Fruit fly (Drosophila melanogaster) whole organism, embryonic: ENCODE data around the gene Cln7.

Experiments
- Aef1 ChIP-seq: fragments of 200-800 bp; sonication (Bioruptor generic); IDR thresholded peaks from 3 replicates; pipeline ENCODE4 v1.3.6; 2022; ENCODE audit warnings: missing biosample characterization, missing genetic modification characterization
- CG10267 ChIP-seq: fragments of 200-800 bp; sonication (Bioruptor generic); optimal IDR thresholded peaks from 2 replicates; lab custom pipeline; 2018; ENCODE audit warnings: missing biosample characterization, mild to moderate bottlenecking, missing genetic modification characterization, moderate library complexity
- CG10959 ChIP-seq: fragments of 200-800 bp; sonication (Bioruptor generic); IDR thresholded peaks from 2 replicates; pipeline ENCODE4 v1.3.6; 2022; ENCODE audit warnings: missing biosample characterization, missing genetic modification characterization
- CG11695 ChIP-seq: fragments of 200-800 bp; sonication (Bioruptor generic); IDR thresholded peaks from 3 replicates; pipeline ENCODE4 v1.3.6; 2022; ENCODE audit warnings: missing biosample characterization, missing genetic modification characterization
- CG1233 ChIP-seq: fragments of 200-800 bp; sonication (Bioruptor generic); optimal IDR thresholded peaks from 4 replicates; lab custom pipeline; 2018; ENCODE audit warnings: missing biosample characterization, mild to moderate bottlenecking, missing genetic modification characterization
- CG12659 ChIP-seq: fragments of 200-800 bp; sonication (Bioruptor generic); optimal IDR thresholded peaks from 3 replicates; lab custom pipeline; 2017; ENCODE audit warnings: mild to moderate bottlenecking, missing biosample characterization, missing genetic modification reagents, missing genetic modification characterization
- CG15269 ChIP-seq: fragments of 200-800 bp; sonication (Bioruptor generic); optimal IDR thresholded peaks from 2 replicates; lab custom pipeline; 2018; ENCODE audit warnings: missing biosample characterization, mild to moderate bottlenecking, missing genetic modification characterization, moderate library complexity
- CG1529 ChIP-seq: fragments of 200-800 bp; sonication (Bioruptor generic); optimal IDR thresholded peaks from 3 replicates; lab custom pipeline; 2018; ENCODE audit warnings: missing biosample characterization, missing genetic modification characterization
- CG17612 ChIP-seq: fragments of 200-800 bp; sonication (Bioruptor generic); IDR thresholded peaks from 2 replicates; pipeline ENCODE4 v1.3.6; 2022; ENCODE audit warnings: missing biosample characterization, missing genetic modification characterization
- CG2199 ChIP-seq: fragments of 200-800 bp; sonication (Bioruptor generic); IDR thresholded peaks from 3 replicates; pipeline ENCODE4 v1.3.6; 2022; ENCODE audit warnings: missing biosample characterization, missing genetic modification characterization
- CG2889 ChIP-seq: fragments of 200-800 bp; sonication (Bioruptor generic); IDR thresholded peaks from 3 replicates; pipeline ENCODE4 v1.3.6; 2022; ENCODE audit warnings: missing biosample characterization, missing genetic modification characterization
- CG3281 ChIP-seq: fragments of 200-800 bp; sonication (Bioruptor generic); optimal IDR thresholded peaks from 3 replicates; lab custom pipeline; 2017; ENCODE audit warnings: missing biosample characterization, mild to moderate bottlenecking, missing genetic modification characterization
- CG6272 ChIP-seq: fragments of 200-800 bp; sonication (Bioruptor generic); IDR thresholded peaks from 2 replicates; pipeline ENCODE4 v1.3.6; 2022; ENCODE audit warnings: missing biosample characterization, missing genetic modification characterization
- CG7372 ChIP-seq: fragments of 200-800 bp; sonication (Bioruptor generic); IDR thresholded peaks from 2 replicates; pipeline ENCODE4 v1.3.6; 2022; ENCODE audit warnings: missing biosample characterization, missing genetic modification characterization
- CTCF ChIP-seq: fragments of 200-800 bp; sonication (Bioruptor generic); optimal IDR thresholded peaks from 2 replicates; lab custom pipeline; 2017; ENCODE audit warnings: missing biosample characterization, mild to moderate bottlenecking, missing genetic modification characterization, moderate library complexity
- Dek ChIP-seq: fragments of 200-800 bp; sonication (Bioruptor generic); optimal IDR thresholded peaks from 3 replicates; lab custom pipeline; 2019; ENCODE audit warnings: missing biosample characterization, mild to moderate bottlenecking, missing genetic modification characterization, moderate library complexity
- Fer1 ChIP-seq: fragments of 200-800 bp; sonication (Bioruptor generic); optimal IDR thresholded peaks from 2 replicates; lab custom pipeline; 2017; ENCODE audit warnings: missing biosample characterization, mild to moderate bottlenecking, missing genetic modification characterization
- Fer2 ChIP-seq: fragments of 200-800 bp; sonication (Bioruptor generic); optimal IDR thresholded peaks from 2 replicates; lab custom pipeline; 2018; ENCODE audit warnings: missing biosample characterization, mild to moderate bottlenecking, missing genetic modification characterization, moderate library complexity
- HmgD ChIP-seq: fragments of 200-800 bp; sonication (Bioruptor generic); optimal IDR thresholded peaks from 3 replicates; lab custom pipeline; 2016; ENCODE audit warnings: missing biosample characterization, missing genetic modification characterization
- Mes4 ChIP-seq: fragments of 200-800 bp; sonication (Bioruptor generic); optimal IDR thresholded peaks from 2 replicates; lab custom pipeline; 2016; ENCODE audit warnings: missing biosample characterization, missing genetic modification characterization
- NC2β ChIP-seq: fragments of 200-800 bp; sonication (Bioruptor generic); optimal IDR thresholded peaks from 2 replicates; lab custom pipeline; 2016; ENCODE audit warnings: missing biosample characterization, missing genetic modification characterization
- Nf-YB ChIP-seq: fragments of 200-800 bp; sonication (Bioruptor generic); optimal IDR thresholded peaks from 3 replicates; lab custom pipeline; 2019; ENCODE audit warnings: missing biosample characterization, mild to moderate bottlenecking, missing genetic modification characterization, moderate library complexity
- Pdp1 ChIP-seq, 2 experiments: fragments of 200-800 bp; sonication (Bioruptor generic); optimal IDR thresholded peaks; 3 replicates each; lab custom pipeline; 2016; ENCODE audit warnings: missing biosample characterization in 2 of 2, missing genetic modification characterization in 2 of 2, mild to moderate bottlenecking in 1 of 2, moderate library complexity in 1 of 2
- Trl ChIP-seq, 3 experiments: fragments of >200 bp in 2 of 3; fragments of 200-800 bp in 1 of 3; sonication (Bioruptor generic) in 1 of 3; optimal IDR thresholded peaks; 2 replicates in 1 of 3; 3 replicates in 2 of 3; lab custom pipeline; 2016 to 2017; ENCODE audit warnings: missing biosample characterization in 1 of 3, missing genetic modification characterization in 1 of 3
- YL-1 ChIP-seq: fragments of 200-800 bp; sonication (Bioruptor generic); optimal IDR thresholded peaks from 3 replicates; lab custom pipeline; 2017; ENCODE audit warnings: missing biosample characterization, mild to moderate bottlenecking, missing genetic modification characterization
- ato ChIP-seq: fragments of 200-800 bp; sonication (Bioruptor generic); IDR thresholded peaks from 2 replicates; pipeline ENCODE4 v1.3.6; 2022; ENCODE audit warnings: missing biosample characterization, missing genetic modification characterization; ENCODE audit not compliant: partially characterized antibody
- cg ChIP-seq: fragments of 200-800 bp; sonication (Bioruptor generic); optimal IDR thresholded peaks from 3 replicates; lab custom pipeline; 2019; ENCODE audit warnings: missing biosample characterization, mild to moderate bottlenecking, missing genetic modification characterization, moderate library complexity
- chn ChIP-seq: fragments of 200-800 bp; sonication (Bioruptor generic); optimal IDR thresholded peaks from 2 replicates; lab custom pipeline; 2016; ENCODE audit warnings: missing biosample characterization, missing genetic modification characterization
- dati ChIP-seq: fragments of 200-800 bp; sonication (Bioruptor generic); IDR thresholded peaks from 2 replicates; pipeline ENCODE4 v1.3.6; 2022; ENCODE audit warnings: missing biosample characterization, missing genetic modification characterization
- dysf ChIP-seq: fragments of 200-800 bp; sonication (Bioruptor generic); IDR thresholded peaks from 3 replicates; pipeline ENCODE4 v1.3.6; 2022; ENCODE audit warnings: missing biosample characterization, missing genetic modification characterization
- emc ChIP-seq: fragments of 200-800 bp; sonication (Bioruptor generic); optimal IDR thresholded peaks from 2 replicates; lab custom pipeline; 2016; ENCODE audit warnings: missing biosample characterization, missing genetic modification characterization
- ems ChIP-seq: fragments of 200-800 bp; sonication (Bioruptor generic); optimal IDR thresholded peaks from 3 replicates; lab custom pipeline; 2016; ENCODE audit warnings: missing biosample characterization, missing genetic modification characterization
- eve ChIP-seq, 2 experiments: fragments of >200 bp; optimal IDR thresholded peaks; 2 replicates each; lab custom pipeline; 2017; ENCODE audit warnings: missing biosample characterization in 2 of 2, missing genetic modification characterization in 2 of 2
- fd3F ChIP-seq: fragments of 200-800 bp; sonication (Bioruptor generic); optimal IDR thresholded peaks from 2 replicates; lab custom pipeline; 2018; ENCODE audit warnings: missing biosample characterization, mild to moderate bottlenecking, missing genetic modification characterization, moderate library complexity
- fd64A ChIP-seq: fragments of 200-800 bp; sonication (Bioruptor generic); optimal IDR thresholded peaks from 3 replicates; lab custom pipeline; 2018; ENCODE audit warnings: missing biosample characterization, mild to moderate bottlenecking, missing genetic modification characterization
- gce ChIP-seq: fragments of 200-800 bp; sonication (Bioruptor generic); IDR thresholded peaks from 3 replicates; pipeline ENCODE4 v1.3.6; 2022; ENCODE audit warnings: missing biosample characterization, missing genetic modification characterization
- gsb ChIP-seq: fragments of 200-800 bp; sonication (Bioruptor generic); IDR thresholded peaks from 2 replicates; pipeline ENCODE4 v1.3.6; 2022; ENCODE audit warnings: missing biosample characterization, missing genetic modification characterization
- gt ChIP-seq: fragments of 200-800 bp; sonication (Bioruptor generic); IDR thresholded peaks from 2 replicates; pipeline ENCODE4 v1.3.6; 2022; ENCODE audit warnings: missing biosample characterization, missing genetic modification characterization
- ken ChIP-seq: fragments of 200-800 bp; sonication (Bioruptor generic); IDR thresholded peaks from 3 replicates; pipeline ENCODE4 v1.3.6; 2022; ENCODE audit warnings: missing biosample characterization, missing genetic modification characterization
- nerfin-2 ChIP-seq: fragments of 200-800 bp; sonication (Bioruptor generic); IDR thresholded peaks from 2 replicates; pipeline ENCODE4 v1.3.6; 2022; ENCODE audit warnings: missing biosample characterization, missing genetic modification characterization; ENCODE audit not compliant: partially characterized antibody
- p53 ChIP-seq: fragments of 200-800 bp; sonication (Bioruptor generic); optimal IDR thresholded peaks from 2 replicates; lab custom pipeline; 2016; ENCODE audit warnings: missing biosample characterization, missing genetic modification characterization
- pan ChIP-seq, 4 experiments: fragments of >200 bp in 3 of 4; fragments of 200-800 bp in 1 of 4; sonication (Bioruptor generic) in 1 of 4; optimal IDR thresholded peaks in 3 of 4; IDR thresholded peaks in 1 of 4; 2 replicates each; pipeline versions ENCODE4 v1.3.6 to Lab custom; 2017 to 2022; ENCODE audit warnings: missing biosample characterization in 2 of 4, missing genetic modification characterization in 2 of 4, mixed read lengths in 1 of 4
- peb ChIP-seq: fragments of 200-800 bp; sonication (Bioruptor generic); IDR thresholded peaks from 2 replicates; pipeline ENCODE4 v1.3.6; 2022; ENCODE audit warnings: missing biosample characterization, missing genetic modification characterization
- ranshi ChIP-seq: fragments of 200-800 bp; sonication (Bioruptor generic); IDR thresholded peaks from 2 replicates; pipeline ENCODE4 v1.3.6; 2022; ENCODE audit warnings: missing biosample characterization, missing genetic modification characterization
- rib ChIP-seq: fragments of 200-800 bp; sonication (Bioruptor generic); IDR thresholded peaks from 2 replicates; pipeline ENCODE4 v1.3.6; 2022; ENCODE audit warnings: missing biosample characterization, missing genetic modification characterization
- schlank ChIP-seq: fragments of 200-800 bp; sonication (Bioruptor generic); optimal IDR thresholded peaks from 2 replicates; lab custom pipeline; 2018; ENCODE audit warnings: missing biosample characterization, mild to moderate bottlenecking, missing genetic modification characterization
- sim ChIP-seq: fragments of 200-800 bp; sonication (Bioruptor generic); IDR thresholded peaks from 2 replicates; pipeline ENCODE4 v1.3.6; 2022; ENCODE audit warnings: missing biosample characterization, missing genetic modification characterization
- trh ChIP-seq: fragments of 200-800 bp; sonication (Bioruptor generic); optimal IDR thresholded peaks from 2 replicates; lab custom pipeline; 2016; ENCODE audit warnings: missing biosample characterization, missing genetic modification characterization
- twi ChIP-seq: fragments of 200-800 bp; optimal IDR thresholded peaks from 2 replicates; lab custom pipeline; 2019; ENCODE audit warnings: missing biosample characterization, mild to moderate bottlenecking, missing genetic modification characterization, moderate library complexity
- vfl ChIP-seq: fragments of 200-800 bp; sonication (Bioruptor generic); optimal IDR thresholded peaks from 2 replicates; lab custom pipeline; 2016; ENCODE audit warnings: missing biosample characterization, missing genetic modification characterization
- zen2 ChIP-seq: fragments of 200-800 bp; sonication (Bioruptor generic); IDR thresholded peaks from 3 replicates; pipeline ENCODE4 v1.3.6; 2022; ENCODE audit warnings: missing biosample characterization, missing genetic modification characterization; ENCODE audit not compliant: partially characterized antibody

Cln7 gene

dm6 chr3L:7370231-7370882 lies 25.4 kb upstream of the Cln7 start (continued):
- TF ChIP-seq pan (optimal IDR thresholded peaks at IDR 0.05; lab: Kevin White, UChicago) = no peak
- TF ChIP-seq pan (GFP tag; optimal IDR thresholded peaks at IDR 0.05 in 1 of 2, IDR thresholded peaks at IDR 0.05 in 1 of 2) = no peak
- TF ChIP-seq Dek (tag; lab: Kevin White, UChicago) = no peak
- TF ChIP-seq YL-1 (GFP tag; lab: Kevin White, UChicago) = peak; percentile 93
- TF ChIP-seq CG17612 = no peak
- TF ChIP-seq CG6272 (GFP tag; lab: Robert Waterston, UW) = no peak
- TF ChIP-seq NC2β = no peak
- no peak for TF ChIP-seq fd3F (GFP tag; lab: Kevin White, UChicago)
- TF ChIP-seq Pdp1 (GFP tag; optimal IDR thresholded peaks at IDR 0.05; lab: Kevin White, UChicago) = no peak
- TF ChIP-seq eve (GFP tag; optimal IDR thresholded peaks at IDR 0.05; lab: Kevin White, UChicago) = no peak
- TF ChIP-seq CG1233 (GFP tag; lab: Kevin White, UChicago) = no peak
- TF ChIP-seq CG11695 (GFP tag; lab: Robert Waterston, UW) = no peak
- TF ChIP-seq rib (GFP tag; lab: Robert Waterston, UW) = no peak
- TF ChIP-seq dati (GFP tag; lab: Robert Waterston, UW) = no peak
- no peak for TF ChIP-seq CG10267 (tag; lab: Kevin White, UChicago)
- TF ChIP-seq trh = no peak
- no peak for TF ChIP-seq CG3281
- no peak for TF ChIP-seq vfl
- TF ChIP-seq CG10959 (GFP tag; lab: Robert Waterston, UW) = no peak
- TF ChIP-seq Fer1 (GFP tag; lab: Kevin White, UChicago) = no peak
- TF ChIP-seq gsb (GFP tag; lab: Robert Waterston, UW) = no peak
- TF ChIP-seq gt (GFP tag; lab: Robert Waterston, UW) = no peak
- TF ChIP-seq sim (GFP tag; lab: Robert Waterston, UW) = no peak
- TF ChIP-seq dysf (GFP tag; lab: Robert Waterston, UW) = no peak
- no peak for TF ChIP-seq zen2 (GFP tag; lab: Robert Waterston, UW)
- TF ChIP-seq CG1529 (GFP tag; lab: Kevin White, UChicago) = no peak
- no peak for TF ChIP-seq Fer2
- no peak for TF ChIP-seq HmgD
- TF ChIP-seq Mes4 (GFP tag; lab: Kevin White, UChicago) = no peak
- no peak for TF ChIP-seq emc (GFP tag; lab: Kevin White, UChicago)
- no peak for TF ChIP-seq ems (GFP tag; lab: Kevin White, UChicago)
- peak; percentile 87 for TF ChIP-seq CG2199 (GFP tag; lab: Robert Waterston, UW)
- no peak for TF ChIP-seq ranshi
- no peak for TF ChIP-seq schlank (tag; lab: Kevin White, UChicago)
- no peak for TF ChIP-seq gce (GFP tag; lab: Robert Waterston, UW)
- peak; percentile 37 for TF ChIP-seq CG12659
- TF ChIP-seq peb (GFP tag; lab: Robert Waterston, UW) = no peak
- no peak for TF ChIP-seq CG7372 (GFP tag; lab: Robert Waterston, UW)
- no peak for TF ChIP-seq CG15269 (tag; lab: Kevin White, UChicago)
- peak; percentile 71 for TF ChIP-seq twi (tag; lab: Kevin White, UChicago)
- TF ChIP-seq fd64A (GFP tag; lab: Kevin White, UChicago) = no peak
- TF ChIP-seq ato (GFP tag; lab: Robert Waterston, UW) = 0 out of 2 replicates have a peak, but pooled peaks have one; percentile 24
- no peak for TF ChIP-seq nerfin-2 (GFP tag; lab: Robert Waterston, UW)
- no peak for TF ChIP-seq CTCF (GFP tag; lab: Kevin White, UChicago)
- TF ChIP-seq Nf-YB (GFP tag; lab: Kevin White, UChicago) = no peak
- TF ChIP-seq Trl (optimal IDR thresholded peaks at IDR 0.05; lab: Kevin White, UChicago) = no peak
- TF ChIP-seq Trl (GFP tag; optimal IDR thresholded peaks at IDR 0.05; lab: Kevin White, UChicago) = no peak
- peak; percentile 99 for TF ChIP-seq cg (GFP tag; lab: Kevin White, UChicago)
- no peak for TF ChIP-seq CG2889
- TF ChIP-seq chn (GFP tag; lab: Kevin White, UChicago) = no peak
- TF ChIP-seq Aef1 (GFP tag; lab: Robert Waterston, UW) = no peak
- no peak for TF ChIP-seq ken (GFP tag; lab: Robert Waterston, UW)
- no peak for TF ChIP-seq p53 (GFP tag; lab: Kevin White, UChicago)
